Worm (Caenorhabditis elegans) whole organism, young adult: ENCODE measurements around the gene K04B12.2.

Source experiments
- B0261.1 ChIP-seq: sonication (generic microtip); optimal IDR thresholded peaks from 2 replicates; lab custom pipeline; 2016; ENCODE audit warnings: mild to moderate bottlenecking, missing genetic modification characterization, moderate library complexity, missing compliant biosample characterization
- B0336.3 ChIP-seq: fragments of 200-800 bp; sonication (Bioruptor generic); IDR thresholded peaks from 2 replicates; pipeline ENCODE4 v1.3.6; 2022; ENCODE audit warnings: missing genetic modification characterization, missing compliant biosample characterization
- C06A6.2 ChIP-seq: fragments of 200-800 bp; sonication (Bioruptor generic); conservative IDR thresholded peaks from 2 replicates; pipeline ENCODE4 v1.3.6; 2022; ENCODE audit warnings: missing genetic modification characterization, missing compliant biosample characterization
- F22D6.2 ChIP-seq: sonication (generic microtip); optimal IDR thresholded peaks from 2 replicates; lab custom pipeline; 2016; ENCODE audit warnings: mild to moderate bottlenecking, missing genetic modification characterization, missing compliant biosample characterization
- F37B4.10 ChIP-seq: fragments of 200-800 bp; sonication (Bioruptor generic); IDR thresholded peaks from 2 replicates; pipeline ENCODE4 v1.3.6; 2022; ENCODE audit warnings: missing genetic modification characterization, missing compliant biosample characterization
- F39B2.1 ChIP-seq: fragments of 200-800 bp; sonication (Bioruptor generic); IDR thresholded peaks from 2 replicates; pipeline ENCODE4 v1.3.6; 2022; ENCODE audit warnings: missing genetic modification reagents, missing genetic modification characterization, missing compliant biosample characterization
- F55B11.4 ChIP-seq: sonication (generic microtip); optimal IDR thresholded peaks from 2 replicates; lab custom pipeline; 2016; ENCODE audit warnings: missing compliant biosample characterization, missing genetic modification characterization, borderline replicate concordance; ENCODE audit not compliant: insufficient read depth
- K11D2.4 ChIP-seq: fragments of 200-800 bp; sonication (Bioruptor generic); IDR thresholded peaks from 2 replicates; pipeline ENCODE4 v1.3.6; 2022; ENCODE audit warnings: missing genetic modification reagents, missing genetic modification characterization, missing compliant biosample characterization
- T07F8.4 ChIP-seq: sonication (generic microtip); optimal IDR thresholded peaks from 2 replicates; lab custom pipeline; 2016; ENCODE audit warnings: mild to moderate bottlenecking, missing genetic modification characterization, moderate library complexity, missing compliant biosample characterization
- ZK185.1 ChIP-seq: sonication (generic microtip); optimal IDR thresholded peaks from 2 replicates; lab custom pipeline; 2016; ENCODE audit warnings: mild to moderate bottlenecking, missing genetic modification characterization, missing compliant biosample characterization; ENCODE audit not compliant: poor library complexity, severe bottlenecking
- akir-1 ChIP-seq: fragments of 200-800 bp; sonication (Bioruptor generic); optimal IDR thresholded peaks from 2 replicates; lab custom pipeline; 2018; ENCODE audit warnings: mild to moderate bottlenecking, missing genetic modification characterization, moderate library complexity, missing compliant biosample characterization
- aptf-3 ChIP-seq: fragments of 200-800 bp; sonication (Bioruptor generic); IDR thresholded peaks from 2 replicates; pipeline ENCODE4 v1.3.6; 2022; ENCODE audit warnings: missing genetic modification characterization, missing compliant biosample characterization
- athp-1 ChIP-seq: sonication (generic microtip); optimal IDR thresholded peaks from 2 replicates; lab custom pipeline; 2017; ENCODE audit warnings: mild to moderate bottlenecking, missing genetic modification characterization, missing compliant biosample characterization
- attf-5 ChIP-seq: fragments of 200-800 bp; sonication (Bioruptor generic); optimal IDR thresholded peaks from 2 replicates; lab custom pipeline; 2018; ENCODE audit warnings: mild to moderate bottlenecking, missing genetic modification characterization, missing compliant biosample characterization
- cebp-1 ChIP-seq, 2 experiments: fragments of 200-800 bp in 1 of 2; sonication (Bioruptor generic) in 1 of 2; sonication (generic microtip) in 1 of 2; IDR thresholded peaks in 1 of 2; optimal IDR thresholded peaks in 1 of 2; 2 replicates each; pipeline versions ENCODE4 v1.3.6 to Lab custom; 2017 to 2022; ENCODE audit warnings: missing compliant biosample characterization in 2 of 2, missing genetic modification characterization in 2 of 2, mild to moderate bottlenecking in 1 of 2, missing genetic modification reagents in 1 of 2, moderate library complexity in 1 of 2
- ceh-100 ChIP-seq: fragments of 200-800 bp; sonication (Bioruptor generic); IDR thresholded peaks from 2 replicates; pipeline ENCODE4 v1.3.6; 2022; ENCODE audit warnings: missing genetic modification reagents, missing genetic modification characterization, missing compliant biosample characterization
- ceh-79 ChIP-seq: sonication (generic microtip); optimal IDR thresholded peaks from 2 replicates; lab custom pipeline; 2017; ENCODE audit warnings: mild to moderate bottlenecking, missing genetic modification characterization, missing compliant biosample characterization
- ceh-91 ChIP-seq: fragments of 200-800 bp; sonication (Bioruptor generic); IDR thresholded peaks from 2 replicates; pipeline ENCODE4 v1.3.6; 2022; ENCODE audit warnings: missing genetic modification reagents, missing genetic modification characterization, missing compliant biosample characterization
- dpff-1 ChIP-seq: sonication (generic microtip); optimal IDR thresholded peaks from 2 replicates; lab custom pipeline; 2017; ENCODE audit warnings: mild to moderate bottlenecking, missing genetic modification characterization, missing compliant biosample characterization
- efl-1 ChIP-seq: fragments of 150-350 bp; optimal IDR thresholded peaks from 2 replicates; lab custom pipeline; 2014; ENCODE audit warnings: missing biosample characterization, missing genetic modification reagents, missing genetic modification characterization
- egl-44 ChIP-seq: fragments of 200-800 bp; sonication (Bioruptor generic); IDR thresholded peaks from 2 replicates; pipeline ENCODE4 v1.3.6; 2022; ENCODE audit warnings: missing genetic modification reagents, missing genetic modification characterization, missing compliant biosample characterization
- gei-17 ChIP-seq: fragments of 200-800 bp; sonication (Bioruptor generic); optimal IDR thresholded peaks from 2 replicates; lab custom pipeline; 2018; ENCODE audit warnings: mild to moderate bottlenecking, missing genetic modification characterization, missing compliant biosample characterization
- him-1 ChIP-seq: sonication (generic microtip); optimal IDR thresholded peaks from 2 replicates; lab custom pipeline; 2016; ENCODE audit warnings: missing genotype, missing genetic modification reagents, missing genetic modification characterization, missing compliant biosample characterization
- lag-1 ChIP-seq: fragments of 200-800 bp; sonication (Bioruptor generic); IDR thresholded peaks from 2 replicates; pipeline ENCODE4 v1.3.6; 2022; ENCODE audit warnings: missing genetic modification reagents, missing genetic modification characterization, missing compliant biosample characterization
- let-526 ChIP-seq: fragments of 200-800 bp; sonication (Bioruptor generic); IDR thresholded peaks from 2 replicates; pipeline ENCODE4 v1.3.6; 2022; ENCODE audit warnings: missing genetic modification reagents, missing genetic modification characterization, missing compliant biosample characterization
- lin-26 ChIP-seq: fragments of 200-800 bp; sonication (Bioruptor generic); IDR thresholded peaks from 2 replicates; pipeline ENCODE4 v1.3.6; 2022; ENCODE audit warnings: missing genetic modification reagents, missing genetic modification characterization, missing compliant biosample characterization
- lin-54 ChIP-seq: fragments of 200-800 bp; sonication (Bioruptor generic); optimal IDR thresholded peaks from 2 replicates; lab custom pipeline; 2018; ENCODE audit warnings: mild to moderate bottlenecking, missing genetic modification characterization, missing compliant biosample characterization
- lsl-1 ChIP-seq: fragments of 200-800 bp; sonication (Bioruptor generic); optimal IDR thresholded peaks from 2 replicates; lab custom pipeline; 2018; ENCODE audit warnings: mild to moderate bottlenecking, missing genetic modification characterization, moderate library complexity, missing compliant biosample characterization
- nhr-179 ChIP-seq: sonication (generic microtip); optimal IDR thresholded peaks from 2 replicates; lab custom pipeline; 2016; ENCODE audit warnings: mild to moderate bottlenecking, missing genetic modification characterization, missing compliant biosample characterization
- nhr-90 ChIP-seq: sonication (generic microtip); optimal IDR thresholded peaks from 2 replicates; lab custom pipeline; 2016; ENCODE audit warnings: missing genotype, mild to moderate bottlenecking, missing genetic modification characterization, missing compliant biosample characterization
- pha-4 ChIP-seq: fragments of 150-350 bp; sonication (generic microtip); optimal IDR thresholded peaks from 2 replicates; lab custom pipeline; 2014; ENCODE audit warnings: missing biosample characterization, missing genetic modification reagents, missing genetic modification characterization
- rcor-1 ChIP-seq: fragments of 200-800 bp; sonication (Bioruptor generic); IDR thresholded peaks from 2 replicates; pipeline ENCODE4 v1.3.6; 2022; ENCODE audit warnings: missing genetic modification reagents, missing genetic modification characterization, missing compliant biosample characterization
- rpc-1 ChIP-seq, 2 experiments: fragments of 150-350 bp in 1 of 2; sonication (generic microtip) in 1 of 2; optimal IDR thresholded peaks; 2 replicates each; lab custom pipeline; 2014 to 2018; ENCODE audit warnings: missing biosample characterization in 1 of 2, missing genetic modification characterization in 1 of 2, missing genetic modification reagents in 1 of 2, missing genotype in 1 of 2
- snpc-1.1 ChIP-seq: sonication (generic microtip); optimal IDR thresholded peaks from 2 replicates; lab custom pipeline; 2017; ENCODE audit warnings: missing genetic modification characterization, mild to moderate bottlenecking, missing compliant biosample characterization, antibody characterized with exemption, moderate library complexity, missing genotype, missing genetic modification reagents; ENCODE audit not compliant: insufficient read depth
- somi-1 ChIP-seq: fragments of 200-800 bp; sonication (Bioruptor generic); optimal IDR thresholded peaks from 2 replicates; lab custom pipeline; 2018; ENCODE audit warnings: mild to moderate bottlenecking, missing genetic modification characterization, missing compliant biosample characterization
- xnd-1 ChIP-seq: sonication (generic microtip); optimal IDR thresholded peaks from 2 replicates; lab custom pipeline; 2016; ENCODE audit warnings: missing genotype, missing genetic modification reagents, missing genetic modification characterization, missing compliant biosample characterization
- zim-3 ChIP-seq: sonication (generic microtip); optimal IDR thresholded peaks from 2 replicates; lab custom pipeline; 2017; ENCODE audit warnings: mild to moderate bottlenecking, missing genetic modification characterization, moderate library complexity, missing compliant biosample characterization
- ztf-25 ChIP-seq: fragments of 200-800 bp; sonication (Bioruptor generic); IDR thresholded peaks from 2 replicates; pipeline ENCODE4 v1.3.6; 2022; ENCODE audit warnings: missing genetic modification reagents, missing genetic modification characterization, missing compliant biosample characterization
- ztf-26 ChIP-seq: sonication (generic microtip); optimal IDR thresholded peaks from 2 replicates; lab custom pipeline; 2017; ENCODE audit warnings: missing genetic modification characterization, missing compliant biosample characterization
- ztf-28 ChIP-seq: fragments of 200-800 bp; sonication (Bioruptor generic); IDR thresholded peaks from 2 replicates; pipeline ENCODE4 v1.3.6; 2022; ENCODE audit warnings: missing genetic modification reagents, missing genetic modification characterization, missing compliant biosample characterization
- ztf-6 ChIP-seq: fragments of 200-800 bp; sonication (Bioruptor generic); IDR thresholded peaks from 2 replicates; pipeline ENCODE4 v1.3.6; 2022; ENCODE audit warnings: missing genetic modification reagents, missing genetic modification characterization, missing compliant biosample characterization

K04B12.2 gene

ce11 chrII:14410768-14411167 lies 27.0 kb downstream of the K04B12.2 start, which contains the start of gene dsb-2 (continued):
- TF ChIP-seq xnd-1 (tag; lab: Kevin White, UChicago): peak; percentile 96
- no peak for TF ChIP-seq lin-26
- TF ChIP-seq ZK185.1 (tag; lab: Kevin White, UChicago): no peak
- no peak for TF ChIP-seq cebp-1 (GFP tag; IDR thresholded peaks at IDR 0.05; lab: Robert Waterston, UW)
- no peak for TF ChIP-seq cebp-1 (tag; optimal IDR thresholded peaks at IDR 0.05; lab: Kevin White, UChicago)
- TF ChIP-seq ztf-26 (tag; lab: Kevin White, UChicago): no peak
- TF ChIP-seq lag-1 (GFP tag; lab: Robert Waterston, UW): no peak
- no peak for TF ChIP-seq ztf-6 (GFP tag; lab: Robert Waterston, UW)
- no peak for TF ChIP-seq T07F8.4
- no peak for TF ChIP-seq attf-5 (GFP tag; lab: Kevin White, UChicago)
- TF ChIP-seq K11D2.4: no peak
- no peak for TF ChIP-seq let-526 (GFP tag; lab: Robert Waterston, UW)
- TF ChIP-seq egl-44 (GFP tag; lab: Robert Waterston, UW): no peak
- no peak for TF ChIP-seq ztf-25 (GFP tag; lab: Robert Waterston, UW)
- TF ChIP-seq rcor-1: no peak
- TF ChIP-seq F39B2.1 (GFP tag; lab: Robert Waterston, UW): no peak
- no peak for TF ChIP-seq nhr-179
- no peak for TF ChIP-seq B0336.3 (GFP tag; lab: Robert Waterston, UW)
- no peak for TF ChIP-seq rpc-1 (optimal IDR thresholded peaks at IDR 0.05; lab: Kevin White, UChicago)
- no peak for TF ChIP-seq rpc-1 (tag; optimal IDR thresholded peaks at IDR 0.05; lab: Kevin White, UChicago)
- TF ChIP-seq ztf-28 (GFP tag; lab: Robert Waterston, UW): no peak
- no peak for TF ChIP-seq gei-17 (GFP tag; lab: Kevin White, UChicago)
- TF ChIP-seq nhr-90 (tag; lab: Kevin White, UChicago): no peak
- TF ChIP-seq athp-1 (tag; lab: Kevin White, UChicago): peak; percentile 19
- peak; percentile 58 for TF ChIP-seq efl-1 (GFP tag; lab: Kevin White, UChicago)
- TF ChIP-seq ceh-79 (tag; lab: Kevin White, UChicago): no peak
- TF ChIP-seq snpc-1.1: peak; percentile 3
- no peak for TF ChIP-seq B0261.1
- no peak for TF ChIP-seq zim-3 (tag; lab: Kevin White, UChicago)
- peak; percentile 84 for TF ChIP-seq lin-54 (GFP tag; lab: Kevin White, UChicago)
- TF ChIP-seq aptf-3 (GFP tag; lab: Robert Waterston, UW): no peak
- TF ChIP-seq dpff-1: no peak
- no peak for TF ChIP-seq akir-1
- TF ChIP-seq him-1 (tag; lab: Kevin White, UChicago): peak; percentile 71
- TF ChIP-seq ceh-91 (GFP tag; lab: Robert Waterston, UW): peak; percentile 72; the same call in 1 of the 2 replicates
- no peak for TF ChIP-seq pha-4 (tag; lab: Kevin White, UChicago)
- TF ChIP-seq F37B4.10 (GFP tag; lab: Robert Waterston, UW): no peak
- TF ChIP-seq F55B11.4 (tag; lab: Kevin White, UChicago): no peak
- no peak for TF ChIP-seq somi-1
- TF ChIP-seq C06A6.2 (GFP tag; lab: Robert Waterston, UW): no peak
- TF ChIP-seq F22D6.2 (tag; lab: Kevin White, UChicago): no peak
- TF ChIP-seq, all 124 proteins: peak for 27

- TF ChIP-seq ceh-100 (GFP tag; lab: Robert Waterston, UW): no peak
- TF ChIP-seq lsl-1: peak; percentile 70
These were observed 29.5 kb downstream of the K04B12.2 start, which contains the start of gene F26H11.4 for ce11 chrII:14408312-14408711. Gene F26H11.4, plus strand, starts transcription at chrII:14408612.
